Fruit fly (Drosophila melanogaster) whole organism, pupa: Measurements from ENCODE around the gene CG2202.

Experiments
- CG12605 ChIP-seq: fragments of 200-800 bp; sonication (Bioruptor generic); IDR thresholded peaks from 2 replicates; pipeline ENCODE4 v1.3.6; 2022; ENCODE audit warnings: missing biosample characterization, missing genetic modification characterization
- CG13204 ChIP-seq: fragments of 200-800 bp; sonication (Bioruptor generic); optimal IDR thresholded peaks from 2 replicates; lab custom pipeline; 2018; ENCODE audit warnings: missing biosample characterization, mild to moderate bottlenecking, missing genetic modification characterization, moderate library complexity
- CG32121 ChIP-seq: fragments of 200-800 bp; sonication (Bioruptor generic); IDR thresholded peaks from 2 replicates; pipeline ENCODE4 v1.3.6; 2022; ENCODE audit warnings: missing biosample characterization, missing genetic modification characterization
- EcR ChIP-seq: fragments of 200-800 bp; sonication (Bioruptor generic); optimal IDR thresholded peaks from 3 replicates; lab custom pipeline; 2019; ENCODE audit warnings: missing biosample characterization, missing genetic modification characterization, mild to moderate bottlenecking, moderate library complexity, missing genetic modification reagents
- Pif1B ChIP-seq: fragments of 200-800 bp; sonication (Bioruptor generic); optimal IDR thresholded peaks from 3 replicates; lab custom pipeline; 2016; ENCODE audit warnings: missing biosample characterization, missing genetic modification characterization

- TF ChIP-seq CG13204 (no peak), EcR (GFP tag; lab: Kevin White, UChicago) (no peak), CG12605 (GFP tag; lab: Robert Waterston, UW) (no peak), Pif1B (GFP tag; lab: Kevin White, UChicago) (no peak), CG32121 (GFP tag; lab: Robert Waterston, UW) (no peak)
Observed at dm6 chrX:10847447-10847846, 1.1 kb upstream of the CG2202 start.
